Worm (Caenorhabditis elegans) whole organism, early embryonic: ENCODE data around the gene T16G1.6.

ENCODE experiments used
- B0310.2 ChIP-seq: sonication (generic microtip); optimal IDR thresholded peaks from 2 replicates; lab custom pipeline; 2016; ENCODE audit warnings: mild to moderate bottlenecking, missing genetic modification characterization, missing compliant biosample characterization
- F13C5.2 ChIP-seq: sonication (generic microtip); optimal IDR thresholded peaks from 2 replicates; lab custom pipeline; 2017; ENCODE audit warnings: mild to moderate bottlenecking, missing genetic modification characterization, inconsistent platforms, missing compliant biosample characterization
- aly-1 ChIP-seq: sonication (generic microtip); optimal IDR thresholded peaks from 2 replicates; lab custom pipeline; 2016; ENCODE audit warnings: missing genetic modification characterization, missing compliant biosample characterization
- ama-1 ChIP-seq: fragments of 150-350 bp; optimal IDR thresholded peaks from 2 replicates; lab custom pipeline; 2014
- ceh-13 ChIP-seq: fragments of 200-800 bp; sonication (Bioruptor generic); optimal IDR thresholded peaks from 2 replicates; lab custom pipeline; 2018; ENCODE audit warnings: mild to moderate bottlenecking, missing genetic modification characterization, missing compliant biosample characterization
- ceh-36 ChIP-seq: sonication (generic microtip); optimal IDR thresholded peaks from 2 replicates; lab custom pipeline; 2016; ENCODE audit warnings: missing genetic modification characterization, inconsistent platforms, missing compliant biosample characterization
- ets-7 ChIP-seq: sonication (generic microtip); optimal IDR thresholded peaks from 2 replicates; lab custom pipeline; 2016; ENCODE audit warnings: missing genotype, missing genetic modification characterization, missing compliant biosample characterization
- flt-1 ChIP-seq: fragments of 200-800 bp; sonication (Bioruptor generic); IDR thresholded peaks from 2 replicates; pipeline ENCODE4 v1.3.6; 2022; ENCODE audit warnings: missing genetic modification characterization, missing compliant biosample characterization
- hmbx-1 ChIP-seq: sonication (generic microtip); optimal IDR thresholded peaks from 2 replicates; lab custom pipeline; 2016; ENCODE audit warnings: mild to moderate bottlenecking, missing genetic modification characterization, missing compliant biosample characterization
- hmg-4 ChIP-seq: fragments of 200-800 bp; sonication (Bioruptor generic); optimal IDR thresholded peaks from 2 replicates; lab custom pipeline; 2018; ENCODE audit warnings: mild to moderate bottlenecking, missing genetic modification characterization, missing compliant biosample characterization
- hnd-1 ChIP-seq: sonication (generic microtip); optimal IDR thresholded peaks from 2 replicates; lab custom pipeline; 2016; ENCODE audit warnings: missing genetic modification characterization, missing compliant biosample characterization
- pes-1 ChIP-seq: fragments of 200-800 bp; sonication (Bioruptor generic); IDR thresholded peaks from 2 replicates; pipeline ENCODE4 v1.3.6; 2022; ENCODE audit warnings: missing genetic modification reagents, missing genetic modification characterization, missing compliant biosample characterization
- scrt-1 ChIP-seq: fragments of 200-800 bp; sonication (Bioruptor generic); IDR thresholded peaks from 2 replicates; pipeline ENCODE4 v1.3.6; 2022; ENCODE audit warnings: missing genetic modification characterization, missing compliant biosample characterization
- sea-1 ChIP-seq: fragments of 200-800 bp; sonication (Bioruptor generic); conservative IDR thresholded peaks from 2 replicates; pipeline ENCODE4 v1.3.6; 2022; ENCODE audit warnings: missing genetic modification characterization, missing compliant biosample characterization
- tbx-11 ChIP-seq: fragments of 200-800 bp; sonication (Bioruptor generic); IDR thresholded peaks from 2 replicates; pipeline ENCODE4 v1.3.6; 2022; ENCODE audit warnings: missing genetic modification characterization, missing compliant biosample characterization
- tbx-37 ChIP-seq: fragments of 200-800 bp; sonication (Bioruptor generic); conservative IDR thresholded peaks from 2 replicates; pipeline ENCODE4 v1.3.6; 2022; ENCODE audit warnings: missing genetic modification reagents, missing genetic modification characterization, missing compliant biosample characterization
- tra-4 ChIP-seq: sonication (generic microtip); optimal IDR thresholded peaks from 2 replicates; lab custom pipeline; 2017; ENCODE audit warnings: missing genetic modification characterization, missing compliant biosample characterization

T16G1.6 gene

DNA sequence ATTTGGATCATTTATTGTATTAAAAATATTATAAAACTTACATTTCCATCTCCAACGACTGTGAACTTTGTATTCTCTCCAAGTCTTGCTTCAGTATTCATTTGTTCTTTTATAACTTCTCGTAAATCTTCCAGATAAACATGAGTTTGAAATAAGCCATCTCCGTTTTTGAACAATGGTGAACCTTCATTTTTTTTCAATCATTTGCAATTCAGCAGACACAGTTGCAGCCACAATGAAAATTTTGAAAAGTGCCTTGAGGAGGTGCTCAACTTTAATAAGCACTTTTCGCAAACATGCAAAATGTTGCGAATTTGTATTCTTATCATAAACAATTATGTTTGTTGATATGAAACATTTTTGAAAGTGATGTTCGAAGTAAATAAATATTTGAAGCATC, 7.3 kb upstream of the T16G1.6 start, which contains the start of gene T16G1.3:
T16G1.3 (minus strand) TSS at position 101 of the 400 bp plus-strand sequence.
- TF ChIP-seq hnd-1 (tag; lab: Kevin White, UChicago) = no peak
- no peak for TF ChIP-seq ceh-13 (GFP tag; lab: Kevin White, UChicago)
- no peak for TF ChIP-seq flt-1 (GFP tag; lab: Robert Waterston, UW)
- TF ChIP-seq ets-7 (tag; lab: Kevin White, UChicago) = no peak
- no peak for TF ChIP-seq aly-1

DNA sequence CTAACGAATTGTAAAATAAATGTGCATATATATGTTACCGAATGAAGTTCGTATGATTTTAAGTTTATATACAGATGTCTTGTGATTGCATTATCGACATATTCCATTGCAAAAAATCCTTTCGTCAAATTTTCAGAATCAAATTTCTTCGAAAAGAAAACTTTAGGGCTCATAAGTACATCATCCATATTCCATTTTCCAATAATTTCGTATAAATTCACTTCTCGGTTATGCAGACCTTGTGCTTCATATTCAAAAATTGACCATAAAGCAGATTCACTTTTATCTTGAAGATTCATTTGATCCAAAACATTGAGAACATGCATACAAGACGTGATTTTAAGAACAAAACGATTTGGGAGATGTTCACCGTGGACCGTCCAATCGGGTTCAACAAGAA, 6.4 kb upstream of the T16G1.6 start:
- TF ChIP-seq pes-1 (GFP tag; lab: Robert Waterston, UW) = no peak
- TF ChIP-seq tbx-37 (GFP tag; lab: Robert Waterston, UW) = no peak
- no peak for TF ChIP-seq aly-1
- no peak for TF ChIP-seq tbx-11 (GFP tag; lab: Robert Waterston, UW)
- TF ChIP-seq ceh-36 (tag; lab: Kevin White, UChicago) = no peak
- no peak for TF ChIP-seq hmbx-1 (tag; lab: Kevin White, UChicago)
- TF ChIP-seq B0310.2 = no peak
- no peak for TF ChIP-seq F13C5.2
- TF ChIP-seq hnd-1 (tag; lab: Kevin White, UChicago) = no peak
- TF ChIP-seq flt-1 (GFP tag; lab: Robert Waterston, UW) = no peak
- TF ChIP-seq ceh-13 (GFP tag; lab: Kevin White, UChicago) = no peak
- TF ChIP-seq sea-1 = no peak
- no peak for TF ChIP-seq hmg-4 (GFP tag; lab: Kevin White, UChicago)
- TF ChIP-seq scrt-1 = no peak

DNA sequence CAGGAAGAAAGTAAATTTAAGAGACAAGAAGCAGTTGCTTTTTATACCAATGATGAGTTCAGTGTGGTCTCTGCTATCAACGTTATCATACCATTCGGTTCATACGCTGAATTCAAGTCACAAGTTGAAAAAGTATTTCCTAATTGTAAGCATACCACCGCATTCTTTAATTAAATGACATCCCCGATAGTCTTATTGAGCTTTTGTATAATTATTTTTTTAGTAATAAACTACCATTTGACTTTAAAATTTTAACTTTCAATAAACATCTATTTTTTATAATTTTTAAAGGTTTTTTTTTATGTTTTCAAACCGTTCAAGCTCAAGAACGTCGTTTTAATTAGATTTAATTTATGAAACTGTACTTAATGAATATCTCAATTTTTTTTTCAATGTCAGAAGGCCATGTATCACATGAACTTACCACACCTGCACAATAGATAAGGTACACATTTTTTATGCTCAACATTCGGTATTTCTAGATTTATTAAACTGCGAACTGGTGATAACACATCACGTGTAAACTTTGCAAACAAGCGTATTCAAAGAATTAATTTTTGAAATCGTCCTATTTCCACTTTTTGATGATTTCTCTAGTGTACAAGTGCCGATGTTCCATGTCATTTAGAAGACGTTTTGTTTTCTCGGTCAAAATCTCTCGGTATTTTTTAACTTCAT, 5.0 kb upstream of the T16G1.6 start, which contains the start of gene T16G1.4:
T16G1.4 (minus strand) TSS at position 51 of the 678 bp plus-strand sequence.
- TF ChIP-seq hmbx-1 (tag; lab: Kevin White, UChicago) (no peak), sea-1 (no peak), ama-1 (lab: Kevin White, UChicago) (no peak), pes-1 (GFP tag; lab: Robert Waterston, UW) (no peak)

DNA sequence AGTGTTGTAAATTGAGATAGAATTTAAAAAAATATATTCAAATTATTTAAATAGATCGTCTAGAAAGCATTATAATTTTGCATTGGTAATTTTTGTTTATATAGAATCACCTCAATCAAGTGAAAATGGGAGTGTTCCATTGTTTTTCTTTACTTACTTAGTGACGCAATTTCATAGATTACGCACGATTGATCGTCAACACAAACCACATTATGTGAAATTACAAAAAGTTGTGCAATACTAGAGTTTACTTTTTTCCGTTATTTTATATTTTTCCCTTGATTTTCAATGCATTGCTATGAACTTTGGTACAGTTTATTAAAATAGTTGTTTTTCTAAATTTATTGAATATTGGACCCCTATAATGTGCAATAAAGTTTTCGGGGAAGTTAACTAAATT, 2.5 kb upstream of the T16G1.6 start, which contains the start of gene T16G1.5:
T16G1.5 (minus strand) TSS at position 119 of the 400 bp plus-strand sequence.
- TF ChIP-seq ets-7 (tag; lab: Kevin White, UChicago) (no peak), scrt-1 (no peak), flt-1 (GFP tag; lab: Robert Waterston, UW) (no peak)

DNA sequence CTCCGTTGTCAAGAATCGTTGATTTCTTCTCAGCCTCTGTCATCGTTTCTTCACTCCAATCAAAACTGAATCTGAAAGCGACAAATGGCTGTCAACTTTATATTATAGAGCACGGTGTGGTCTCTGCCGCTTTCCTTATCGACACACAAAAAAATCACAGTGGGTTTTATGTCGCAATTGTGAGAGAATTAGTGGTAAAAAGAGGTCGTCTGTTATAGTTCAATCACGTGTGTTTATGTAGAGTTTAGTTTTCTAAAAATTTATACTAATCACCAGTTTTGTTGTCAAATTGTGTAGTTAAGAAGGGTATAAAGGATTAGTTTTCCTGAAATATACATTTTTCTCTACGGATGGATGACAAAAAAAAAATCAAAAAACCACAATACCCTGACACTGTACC, 2.0 kb downstream of the T16G1.6 start, which contains the start of gene T16G1.7:
T16G1.7 (minus strand) TSS at position 137 of the 400 bp plus-strand sequence.
- TF ChIP-seq ets-7 (tag; lab: Kevin White, UChicago) (no peak), flt-1 (GFP tag; lab: Robert Waterston, UW) (no peak), hnd-1 (tag; lab: Kevin White, UChicago) (no peak), scrt-1 (no peak), aly-1 (no peak), ama-1 (lab: Kevin White, UChicago) (no peak), ceh-13 (GFP tag; lab: Kevin White, UChicago) (no peak), tbx-37 (GFP tag; lab: Robert Waterston, UW) (no peak), F13C5.2 (no peak), hmbx-1 (tag; lab: Kevin White, UChicago) (no peak), sea-1 (no peak), hmg-4 (GFP tag; lab: Kevin White, UChicago) (no peak), ceh-36 (tag; lab: Kevin White, UChicago) (no peak), B0310.2 (no peak), pes-1 (GFP tag; lab: Robert Waterston, UW) (no peak), tra-4 (no peak), tbx-11 (GFP tag; lab: Robert Waterston, UW) (no peak)

DNA sequence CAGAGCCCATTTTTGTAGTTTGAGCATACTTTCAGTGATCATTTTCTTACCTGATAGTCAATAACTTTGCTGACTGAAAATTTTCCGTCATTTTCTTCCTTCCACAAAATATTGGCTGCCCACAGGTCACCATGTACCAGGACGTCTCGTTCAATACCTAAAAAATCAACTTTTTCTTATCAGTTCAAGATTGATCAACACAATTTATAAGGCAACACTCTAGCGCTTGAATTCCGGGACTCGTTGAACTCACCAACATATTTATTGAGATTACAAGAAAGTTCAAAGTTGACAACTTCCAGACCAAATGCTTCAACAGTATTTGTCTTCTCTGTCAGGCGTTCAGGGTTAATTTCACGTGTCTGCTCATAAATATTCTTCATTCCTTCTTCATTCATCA, 3.3 kb downstream of the T16G1.6 start:
- TF ChIP-seq tbx-37 (GFP tag; lab: Robert Waterston, UW) = no peak
- no peak for TF ChIP-seq scrt-1
- TF ChIP-seq pes-1 (GFP tag; lab: Robert Waterston, UW) = no peak
- no peak for TF ChIP-seq hmbx-1 (tag; lab: Kevin White, UChicago)
- TF ChIP-seq tbx-11 (GFP tag; lab: Robert Waterston, UW) = no peak
- TF ChIP-seq ceh-13 (GFP tag; lab: Kevin White, UChicago) = no peak
- TF ChIP-seq ceh-36 (tag; lab: Kevin White, UChicago) = no peak
- no peak for TF ChIP-seq tra-4
- no peak for TF ChIP-seq F13C5.2
- no peak for TF ChIP-seq ets-7 (tag; lab: Kevin White, UChicago)
- TF ChIP-seq flt-1 (GFP tag; lab: Robert Waterston, UW) = no peak
- no peak for TF ChIP-seq hnd-1 (tag; lab: Kevin White, UChicago)
- no peak for TF ChIP-seq aly-1
- no peak for TF ChIP-seq hmg-4 (GFP tag; lab: Kevin White, UChicago)
- no peak for TF ChIP-seq sea-1
- no peak for TF ChIP-seq B0310.2
- no peak for TF ChIP-seq ama-1 (lab: Kevin White, UChicago)

DNA sequence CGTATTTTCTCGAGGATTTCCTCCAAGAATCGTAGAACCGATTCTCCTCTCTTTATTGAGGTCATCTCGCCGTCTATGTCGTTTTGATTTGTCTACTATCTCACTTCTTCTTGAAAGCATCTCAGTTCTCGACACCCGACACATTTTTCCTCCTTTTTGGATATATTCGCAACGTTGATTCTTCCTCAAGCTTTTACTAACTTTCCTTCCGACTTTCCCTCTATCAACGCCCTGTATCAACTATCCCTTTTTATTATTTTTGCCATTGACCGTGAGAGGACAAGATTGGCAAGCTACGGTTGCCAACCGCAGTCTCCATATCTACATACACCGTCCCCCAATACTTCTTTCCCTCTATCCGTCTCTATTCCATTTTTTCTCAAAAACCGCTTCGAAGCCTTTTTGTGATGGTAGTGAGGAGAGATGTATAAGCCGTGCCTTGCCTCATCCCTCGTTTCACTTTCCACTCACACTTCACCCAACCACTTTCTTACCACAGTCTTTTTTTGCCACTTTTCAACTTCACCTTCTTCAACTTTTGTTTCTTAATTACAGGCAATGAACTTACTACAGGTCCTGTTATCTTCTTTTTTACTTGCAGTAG, 7.9 kb downstream of the T16G1.6 start, which contains the start of gene T16G1.2:
T16G1.2 (plus strand) TSS at position 554 of the 604 bp plus-strand sequence.
- TF ChIP-seq tbx-11 (GFP tag; lab: Robert Waterston, UW) = no peak
- TF ChIP-seq hmbx-1 (tag; lab: Kevin White, UChicago) = no peak
- TF ChIP-seq ceh-13 (GFP tag; lab: Kevin White, UChicago) = no peak
- TF ChIP-seq aly-1 = no peak
- TF ChIP-seq hnd-1 (tag; lab: Kevin White, UChicago) = no peak
- TF ChIP-seq hmg-4 (GFP tag; lab: Kevin White, UChicago) = no peak
- TF ChIP-seq ets-7 (tag; lab: Kevin White, UChicago) = no peak
- no peak for TF ChIP-seq flt-1 (GFP tag; lab: Robert Waterston, UW)
- no peak for TF ChIP-seq F13C5.2
- TF ChIP-seq ceh-36 (tag; lab: Kevin White, UChicago) = no peak
- no peak for TF ChIP-seq scrt-1
- TF ChIP-seq ama-1 (lab: Kevin White, UChicago) = no peak
